Worm (Caenorhabditis elegans) whole organism, young adult: ENCODE data around the gene atfs-1.

ENCODE experiments used
- B0019.2 ChIP-seq: fragments of 200-800 bp; sonication (Bioruptor generic); conservative IDR thresholded peaks from 2 replicates; pipeline ENCODE4 v1.3.6; 2022; ENCODE audit warnings: missing genetic modification reagents, missing genetic modification characterization, missing compliant biosample characterization
- B0336.3 ChIP-seq: fragments of 200-800 bp; sonication (Bioruptor generic); IDR thresholded peaks from 2 replicates; pipeline ENCODE4 v1.3.6; 2022; ENCODE audit warnings: missing genetic modification characterization, missing compliant biosample characterization
- C06A6.2 ChIP-seq: fragments of 200-800 bp; sonication (Bioruptor generic); conservative IDR thresholded peaks from 2 replicates; pipeline ENCODE4 v1.3.6; 2022; ENCODE audit warnings: missing genetic modification characterization, missing compliant biosample characterization
- F10E7.11 ChIP-seq: sonication (generic microtip); optimal IDR thresholded peaks from 2 replicates; lab custom pipeline; 2017; ENCODE audit warnings: mild to moderate bottlenecking, missing genetic modification characterization, moderate library complexity, missing compliant biosample characterization
- F22D6.2 ChIP-seq: sonication (generic microtip); optimal IDR thresholded peaks from 2 replicates; lab custom pipeline; 2016; ENCODE audit warnings: mild to moderate bottlenecking, missing genetic modification characterization, missing compliant biosample characterization
- F52B5.7 ChIP-seq: sonication (generic microtip); optimal IDR thresholded peaks from 2 replicates; lab custom pipeline; 2016; ENCODE audit warnings: mild to moderate bottlenecking, missing genetic modification characterization, missing compliant biosample characterization
- F57C9.4 ChIP-seq: sonication (generic microtip); optimal IDR thresholded peaks from 2 replicates; lab custom pipeline; 2017; ENCODE audit warnings: mild to moderate bottlenecking, missing genetic modification characterization, missing compliant biosample characterization
- K11D2.4 ChIP-seq: fragments of 200-800 bp; sonication (Bioruptor generic); IDR thresholded peaks from 2 replicates; pipeline ENCODE4 v1.3.6; 2022; ENCODE audit warnings: missing genetic modification reagents, missing genetic modification characterization, missing compliant biosample characterization
- Y53F4B.3 ChIP-seq: fragments of 200-800 bp; sonication (Bioruptor generic); IDR thresholded peaks from 2 replicates; pipeline ENCODE4 v1.3.6; 2022; ENCODE audit warnings: missing genetic modification reagents, missing genetic modification characterization, missing compliant biosample characterization
- Y53G8AR.9 ChIP-seq: fragments of 200-800 bp; sonication (Bioruptor generic); conservative IDR thresholded peaks from 2 replicates; pipeline ENCODE4 v1.3.6; 2022; ENCODE audit warnings: missing genetic modification reagents, missing genetic modification characterization, missing compliant biosample characterization
- Y56A3A.18 ChIP-seq: fragments of 200-800 bp; sonication (Bioruptor generic); IDR thresholded peaks from 2 replicates; pipeline ENCODE4 v1.3.6; 2022; ENCODE audit warnings: missing genetic modification reagents, missing genetic modification characterization, missing compliant biosample characterization
- Y95B8A.8 ChIP-seq: fragments of 200-800 bp; sonication (Bioruptor generic); IDR thresholded peaks from 2 replicates; pipeline ENCODE4 v1.3.6; 2022; ENCODE audit warnings: missing genetic modification reagents, missing genetic modification characterization, missing compliant biosample characterization
- ZK185.1 ChIP-seq: sonication (generic microtip); optimal IDR thresholded peaks from 2 replicates; lab custom pipeline; 2016; ENCODE audit warnings: mild to moderate bottlenecking, missing genetic modification characterization, missing compliant biosample characterization; ENCODE audit not compliant: poor library complexity, severe bottlenecking
- aptf-2 ChIP-seq: fragments of 200-800 bp; sonication (Bioruptor generic); conservative IDR thresholded peaks from 2 replicates; pipeline ENCODE4 v1.3.6; 2022; ENCODE audit warnings: missing genetic modification reagents, missing genetic modification characterization, missing compliant biosample characterization
- attf-5 ChIP-seq: fragments of 200-800 bp; sonication (Bioruptor generic); optimal IDR thresholded peaks from 2 replicates; lab custom pipeline; 2018; ENCODE audit warnings: mild to moderate bottlenecking, missing genetic modification characterization, missing compliant biosample characterization
- cebp-1 ChIP-seq, 2 experiments: fragments of 200-800 bp in 1 of 2; sonication (Bioruptor generic) in 1 of 2; sonication (generic microtip) in 1 of 2; IDR thresholded peaks in 1 of 2; optimal IDR thresholded peaks in 1 of 2; 2 replicates each; pipeline versions ENCODE4 v1.3.6 to Lab custom; 2017 to 2022; ENCODE audit warnings: missing compliant biosample characterization in 2 of 2, missing genetic modification characterization in 2 of 2, mild to moderate bottlenecking in 1 of 2, missing genetic modification reagents in 1 of 2, moderate library complexity in 1 of 2
- ceh-27 ChIP-seq: fragments of 200-800 bp; sonication (Bioruptor generic); optimal IDR thresholded peaks from 2 replicates; lab custom pipeline; 2018; ENCODE audit warnings: mild to moderate bottlenecking, missing genetic modification characterization, moderate library complexity, missing compliant biosample characterization
- ceh-58 ChIP-seq: fragments of 200-800 bp; sonication (Bioruptor generic); IDR thresholded peaks from 2 replicates; pipeline ENCODE4 v1.3.6; 2022; ENCODE audit warnings: missing genetic modification characterization, missing compliant biosample characterization
- ceh-91 ChIP-seq: fragments of 200-800 bp; sonication (Bioruptor generic); IDR thresholded peaks from 2 replicates; pipeline ENCODE4 v1.3.6; 2022; ENCODE audit warnings: missing genetic modification reagents, missing genetic modification characterization, missing compliant biosample characterization
- dpl-1 ChIP-seq: fragments of 150-350 bp; optimal IDR thresholded peaks from 2 replicates; lab custom pipeline; 2014; ENCODE audit warnings: missing biosample characterization, missing genetic modification reagents, missing genetic modification characterization
- ekl-4 ChIP-seq: fragments of 200-800 bp; sonication (Bioruptor generic); IDR thresholded peaks from 2 replicates; pipeline ENCODE4 v1.3.6; 2022; ENCODE audit warnings: missing genetic modification reagents, missing genetic modification characterization, missing compliant biosample characterization
- fkh-3 ChIP-seq: sonication (generic microtip); optimal IDR thresholded peaks from 2 replicates; lab custom pipeline; 2016; ENCODE audit warnings: mild to moderate bottlenecking, missing genetic modification characterization, missing compliant biosample characterization
- hlh-26 ChIP-seq: fragments of 200-800 bp; sonication (Bioruptor generic); conservative IDR thresholded peaks from 2 replicates; pipeline ENCODE4 v1.3.6; 2022; ENCODE audit warnings: missing genetic modification reagents, missing genetic modification characterization, missing compliant biosample characterization
- hmg-1.2 ChIP-seq: fragments of 200-800 bp; sonication (Bioruptor generic); IDR thresholded peaks from 2 replicates; pipeline ENCODE4 v1.3.6; 2022; ENCODE audit warnings: missing genetic modification reagents, missing genetic modification characterization, missing compliant biosample characterization
- hsf-1 ChIP-seq: fragments of 200-800 bp; sonication (Bioruptor generic); IDR thresholded peaks from 2 replicates; pipeline ENCODE4 v1.3.6; 2022; ENCODE audit warnings: missing genetic modification reagents, missing genetic modification characterization, missing compliant biosample characterization
- lag-1 ChIP-seq: fragments of 200-800 bp; sonication (Bioruptor generic); IDR thresholded peaks from 2 replicates; pipeline ENCODE4 v1.3.6; 2022; ENCODE audit warnings: missing genetic modification reagents, missing genetic modification characterization, missing compliant biosample characterization
- lin-26 ChIP-seq: fragments of 200-800 bp; sonication (Bioruptor generic); IDR thresholded peaks from 2 replicates; pipeline ENCODE4 v1.3.6; 2022; ENCODE audit warnings: missing genetic modification reagents, missing genetic modification characterization, missing compliant biosample characterization
- lin-35 ChIP-seq, 3 experiments: fragments of 150-350 bp in 2 of 3; sonication (generic microtip) in 1 of 3; optimal IDR thresholded peaks; 2 replicates each; lab custom pipeline; 2014 to 2018; ENCODE audit warnings: missing biosample characterization in 3 of 3, missing genetic modification characterization in 3 of 3, missing genetic modification reagents in 3 of 3
- lin-54 ChIP-seq: fragments of 200-800 bp; sonication (Bioruptor generic); optimal IDR thresholded peaks from 2 replicates; lab custom pipeline; 2018; ENCODE audit warnings: mild to moderate bottlenecking, missing genetic modification characterization, missing compliant biosample characterization
- lir-1 ChIP-seq: fragments of 200-800 bp; sonication (Bioruptor generic); conservative IDR thresholded peaks from 2 replicates; pipeline ENCODE4 v1.3.6; 2022; ENCODE audit warnings: missing genetic modification reagents, missing genetic modification characterization, missing compliant biosample characterization
- madf-10 ChIP-seq: sonication (generic microtip); optimal IDR thresholded peaks from 2 replicates; lab custom pipeline; 2016; ENCODE audit warnings: mild to moderate bottlenecking, missing genetic modification characterization, missing compliant biosample characterization
- madf-6 ChIP-seq: fragments of 200-800 bp; sonication (Bioruptor generic); IDR thresholded peaks from 2 replicates; pipeline ENCODE4 v1.3.6; 2022; ENCODE audit warnings: missing genetic modification reagents, missing genetic modification characterization, missing compliant biosample characterization
- mcd-1 ChIP-seq: fragments of 200-800 bp; sonication (Bioruptor generic); IDR thresholded peaks from 2 replicates; pipeline ENCODE4 v1.3.6; 2022; ENCODE audit warnings: missing genetic modification reagents, missing genetic modification characterization, missing compliant biosample characterization
- nfya-1 ChIP-seq: sonication (generic microtip); optimal IDR thresholded peaks from 2 replicates; lab custom pipeline; 2017; ENCODE audit warnings: antibody characterized with exemption, missing compliant biosample characterization, missing genetic modification characterization, borderline replicate concordance; ENCODE audit not compliant: insufficient read depth
- nfya-2 ChIP-seq: fragments of 200-800 bp; sonication (Bioruptor generic); IDR thresholded peaks from 2 replicates; pipeline ENCODE4 v1.3.6; 2022; ENCODE audit warnings: missing genetic modification reagents, missing genetic modification characterization, missing compliant biosample characterization
- nfyb-1 ChIP-seq: fragments of 200-800 bp; sonication (Bioruptor generic); IDR thresholded peaks from 2 replicates; pipeline ENCODE4 v1.3.6; 2022; ENCODE audit warnings: missing genetic modification reagents, missing genetic modification characterization, missing compliant biosample characterization
- nhr-80 ChIP-seq: sonication (generic microtip); optimal IDR thresholded peaks from 2 replicates; lab custom pipeline; 2016; ENCODE audit warnings: missing genetic modification characterization, missing compliant biosample characterization
- nhr-90 ChIP-seq: sonication (generic microtip); optimal IDR thresholded peaks from 2 replicates; lab custom pipeline; 2016; ENCODE audit warnings: missing genotype, mild to moderate bottlenecking, missing genetic modification characterization, missing compliant biosample characterization
- pbrm-1 ChIP-seq: fragments of 200-800 bp; sonication (Bioruptor generic); IDR thresholded peaks from 2 replicates; pipeline ENCODE4 v1.3.6; 2022; ENCODE audit warnings: missing genetic modification reagents, missing genetic modification characterization, missing compliant biosample characterization
- repo-1 ChIP-seq: sonication (generic microtip); optimal IDR thresholded peaks from 2 replicates; lab custom pipeline; 2017; ENCODE audit warnings: mild to moderate bottlenecking, missing genetic modification characterization, missing compliant biosample characterization
- snpc-1.3 ChIP-seq: sonication (generic microtip); optimal IDR thresholded peaks from 2 replicates; lab custom pipeline; 2017; ENCODE audit warnings: missing genetic modification characterization, mild to moderate bottlenecking, missing compliant biosample characterization, antibody characterized with exemption, moderate library complexity, missing genotype, missing genetic modification reagents; ENCODE audit not compliant: insufficient read depth
- snpc-3.4 ChIP-seq: sonication (generic microtip); optimal IDR thresholded peaks from 2 replicates; lab custom pipeline; 2017; ENCODE audit warnings: missing genetic modification characterization, mild to moderate bottlenecking, missing compliant biosample characterization, antibody characterized with exemption, moderate library complexity, missing genotype, missing genetic modification reagents
- sptf-2 ChIP-seq: fragments of 200-800 bp; sonication (Bioruptor generic); optimal IDR thresholded peaks from 2 replicates; lab custom pipeline; 2018; ENCODE audit warnings: mild to moderate bottlenecking, missing genetic modification characterization, missing compliant biosample characterization
- tbp1 ChIP-seq: fragments of 200-800 bp; sonication (Bioruptor generic); optimal IDR thresholded peaks from 2 replicates; lab custom pipeline; 2018; ENCODE audit warnings: mild to moderate bottlenecking, missing genetic modification characterization, missing compliant biosample characterization
- zfh-2 ChIP-seq: fragments of 200-800 bp; sonication (Bioruptor generic); conservative IDR thresholded peaks from 2 replicates; pipeline ENCODE4 v1.3.6; 2022; ENCODE audit warnings: missing genetic modification reagents, missing genetic modification characterization, missing compliant biosample characterization
- zim-3 ChIP-seq: sonication (generic microtip); optimal IDR thresholded peaks from 2 replicates; lab custom pipeline; 2017; ENCODE audit warnings: mild to moderate bottlenecking, missing genetic modification characterization, moderate library complexity, missing compliant biosample characterization
- ztf-25 ChIP-seq: fragments of 200-800 bp; sonication (Bioruptor generic); IDR thresholded peaks from 2 replicates; pipeline ENCODE4 v1.3.6; 2022; ENCODE audit warnings: missing genetic modification reagents, missing genetic modification characterization, missing compliant biosample characterization
- ztf-26 ChIP-seq: sonication (generic microtip); optimal IDR thresholded peaks from 2 replicates; lab custom pipeline; 2017; ENCODE audit warnings: missing genetic modification characterization, missing compliant biosample characterization

Gene atfs-1

DNA sequence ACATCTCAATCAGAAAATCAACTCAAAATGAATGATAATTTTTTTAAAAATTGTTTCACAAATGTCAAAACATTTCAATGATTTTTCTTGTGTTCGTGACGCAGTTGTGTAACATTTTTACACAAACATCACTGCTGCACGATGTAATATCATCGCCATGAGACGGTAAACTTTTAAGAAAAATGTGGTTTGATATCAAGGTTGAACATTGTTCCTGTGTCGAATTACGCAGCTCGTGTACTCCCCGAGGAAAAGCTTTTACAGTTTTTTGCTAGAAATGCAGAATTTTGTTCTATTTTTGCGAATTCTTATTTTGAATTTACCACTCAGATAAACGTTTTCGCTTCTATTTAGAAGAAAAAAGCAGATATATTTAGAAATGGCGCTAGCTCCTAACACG is 4.2 kb downstream of the atfs-1 start:
- TF ChIP-seq ztf-25 (GFP tag; lab: Robert Waterston, UW), result 0 out of 2 replicates have a peak, but pooled peaks have one; percentile 23
- TF ChIP-seq lag-1 (GFP tag; lab: Robert Waterston, UW), result no peak
- peak; percentile 39; the same call in 1 of the 2 replicates for TF ChIP-seq Y56A3A.18 (GFP tag; lab: Robert Waterston, UW)
- no peak for TF ChIP-seq fkh-3 (tag; lab: Kevin White, UChicago)
- TF ChIP-seq ekl-4 (GFP tag; lab: Robert Waterston, UW), result peak; percentile 35; the same call in 1 of the 2 replicates
- TF ChIP-seq lin-35 (GFP tag; optimal IDR thresholded peaks at IDR 0.05; lab: Kevin White, UChicago), result no peak
- TF ChIP-seq Y53G8AR.9 (GFP tag; lab: Robert Waterston, UW), result peak; percentile 60; the same call in 1 of the 2 replicates
- 0 out of 2 replicates have a peak, but pooled peaks have one; percentile 10 for TF ChIP-seq mcd-1 (GFP tag; lab: Robert Waterston, UW)
- TF ChIP-seq ZK185.1 (tag; lab: Kevin White, UChicago), result peak; percentile 50
- no peak for TF ChIP-seq ceh-27 (GFP tag; lab: Kevin White, UChicago)
- TF ChIP-seq cebp-1 (GFP tag; IDR thresholded peaks at IDR 0.05; lab: Robert Waterston, UW), result no peak
- peak; percentile 49 for TF ChIP-seq cebp-1 (tag; optimal IDR thresholded peaks at IDR 0.05; lab: Kevin White, UChicago)
- TF ChIP-seq tbp1 (GFP tag; lab: Kevin White, UChicago), result peak; percentile 42
- no peak for TF ChIP-seq F57C9.4
- TF ChIP-seq lir-1, result no peak
- no peak for TF ChIP-seq nfya-2 (GFP tag; lab: Robert Waterston, UW)
- no peak for TF ChIP-seq pbrm-1
- TF ChIP-seq repo-1 (tag; lab: Kevin White, UChicago), result peak; percentile 63
- no peak for TF ChIP-seq sptf-2
- peak; percentile 44 for TF ChIP-seq F52B5.7 (tag; lab: Kevin White, UChicago)
- TF ChIP-seq snpc-1.3 (tag; lab: Kevin White, UChicago), result peak; percentile 4
- no peak for TF ChIP-seq zfh-2
- TF ChIP-seq hsf-1, result no peak
- no peak for TF ChIP-seq ztf-26
- TF ChIP-seq nfya-1 (tag; lab: Kevin White, UChicago), result no peak
- TF ChIP-seq attf-5 (GFP tag; lab: Kevin White, UChicago), result peak; percentile 39
- TF ChIP-seq aptf-2, result no peak
- no peak for TF ChIP-seq ceh-91 (GFP tag; lab: Robert Waterston, UW)
- TF ChIP-seq K11D2.4 (GFP tag; lab: Robert Waterston, UW), result no peak
- TF ChIP-seq dpl-1, result no peak
- TF ChIP-seq nfyb-1 (GFP tag; lab: Robert Waterston, UW), result peak; percentile 83; the same call in 1 of the 2 replicates
- no peak for TF ChIP-seq F10E7.11
- TF ChIP-seq Y53F4B.3, result no peak
- TF ChIP-seq nhr-80 (tag; lab: Kevin White, UChicago), result peak; percentile 33
- no peak for TF ChIP-seq madf-10
- TF ChIP-seq B0336.3 (GFP tag; lab: Robert Waterston, UW), result peak; percentile 34; the same call in 1 of the 2 replicates
- no peak for TF ChIP-seq ceh-58
- TF ChIP-seq lin-54 (GFP tag; lab: Kevin White, UChicago), result no peak
- TF ChIP-seq madf-6 (GFP tag; lab: Robert Waterston, UW), result no peak
- TF ChIP-seq hlh-26 (GFP tag; lab: Robert Waterston, UW), result no peak
- TF ChIP-seq snpc-3.4 (tag; lab: Kevin White, UChicago), result no peak
- no peak for TF ChIP-seq F22D6.2 (tag; lab: Kevin White, UChicago)
- peak; percentile 31; the same call in 1 of the 2 replicates for TF ChIP-seq C06A6.2 (GFP tag; lab: Robert Waterston, UW)
- peak; percentile 9; the same call in 1 of the 2 replicates for TF ChIP-seq lin-26 (GFP tag; lab: Robert Waterston, UW)
- 0 out of 2 replicates have a peak, but pooled peaks have one; percentile 13 for TF ChIP-seq B0019.2 (GFP tag; lab: Robert Waterston, UW)
- TF ChIP-seq hmg-1.2 (GFP tag; lab: Robert Waterston, UW), result 0 out of 2 replicates have a peak, but pooled peaks have one; percentile 9
- TF ChIP-seq zim-3 (tag; lab: Kevin White, UChicago), result peak; percentile 19
- no peak for TF ChIP-seq nhr-90
- no peak for TF ChIP-seq Y95B8A.8 (GFP tag; lab: Robert Waterston, UW)
